Fruit fly (Drosophila melanogaster) whole organism, embryonic: Measurements from ENCODE around the gene Usp5.

Source experiments
- Aef1 ChIP-seq: fragments of 200-800 bp; sonication (Bioruptor generic); IDR thresholded peaks from 3 replicates; pipeline ENCODE4 v1.3.6; 2022; ENCODE audit warnings: missing biosample characterization, missing genetic modification characterization
- B-H1 ChIP-seq: fragments of 200-800 bp; sonication (Bioruptor generic); IDR thresholded peaks from 3 replicates; pipeline ENCODE4 v1.3.6; 2022; ENCODE audit warnings: missing biosample characterization, missing genetic modification characterization
- Bdp1 ChIP-seq: fragments of 200-800 bp; sonication (Bioruptor generic); optimal IDR thresholded peaks from 3 replicates; lab custom pipeline; 2016; ENCODE audit warnings: missing biosample characterization, missing genetic modification characterization
- BtbVII ChIP-seq: fragments of 200-800 bp; sonication (Bioruptor generic); optimal IDR thresholded peaks from 3 replicates; lab custom pipeline; 2017; ENCODE audit warnings: missing biosample characterization, mild to moderate bottlenecking, missing genetic modification characterization
- CG16779 ChIP-seq: fragments of 200-800 bp; sonication (Bioruptor generic); IDR thresholded peaks from 2 replicates; pipeline ENCODE4 v1.3.6; 2022; ENCODE audit warnings: missing biosample characterization, missing genetic modification characterization
- CG16813 ChIP-seq: fragments of 200-800 bp; sonication (Bioruptor generic); IDR thresholded peaks from 3 replicates; pipeline ENCODE4 v1.3.6; 2022; ENCODE audit warnings: missing biosample characterization, missing genetic modification characterization; ENCODE audit not compliant: partially characterized antibody
- CG17829 ChIP-seq: fragments of 200-800 bp; optimal IDR thresholded peaks from 2 replicates; lab custom pipeline; 2019; ENCODE audit warnings: missing biosample characterization, mild to moderate bottlenecking, missing genetic modification characterization, moderate library complexity
- CG1792 ChIP-seq: fragments of 200-800 bp; sonication (Bioruptor generic); optimal IDR thresholded peaks from 2 replicates; lab custom pipeline; 2016; ENCODE audit warnings: missing biosample characterization, missing genetic modification characterization
- CG1832 ChIP-seq: fragments of 200-800 bp; sonication (Bioruptor generic); optimal IDR thresholded peaks from 2 replicates; lab custom pipeline; 2017; ENCODE audit warnings: missing biosample characterization, mild to moderate bottlenecking, missing genetic modification characterization, inconsistent platforms
- CG2889 ChIP-seq: fragments of 200-800 bp; sonication (Bioruptor generic); IDR thresholded peaks from 3 replicates; pipeline ENCODE4 v1.3.6; 2022; ENCODE audit warnings: missing biosample characterization, missing genetic modification characterization
- CG30403 ChIP-seq: fragments of 200-800 bp; sonication (Bioruptor generic); optimal IDR thresholded peaks from 3 replicates; lab custom pipeline; 2016; ENCODE audit warnings: missing biosample characterization, missing genetic modification characterization
- CG30431 ChIP-seq: fragments of 200-800 bp; sonication (Bioruptor generic); optimal IDR thresholded peaks from 2 replicates; lab custom pipeline; 2017; ENCODE audit warnings: missing biosample characterization, missing genetic modification characterization
- CG32532 ChIP-seq: fragments of 200-800 bp; sonication (Bioruptor generic); IDR thresholded peaks from 2 replicates; pipeline ENCODE4 v1.3.6; 2022; ENCODE audit warnings: missing biosample characterization, missing genetic modification characterization
- CG4328 ChIP-seq: fragments of 200-800 bp; sonication (Bioruptor generic); optimal IDR thresholded peaks from 3 replicates; lab custom pipeline; 2017; ENCODE audit warnings: missing biosample characterization, missing genetic modification reagents, missing genetic modification characterization
- CG4360 ChIP-seq: fragments of 200-800 bp; sonication (Bioruptor generic); IDR thresholded peaks from 2 replicates; pipeline ENCODE4 v1.3.6; 2022; ENCODE audit warnings: missing biosample characterization, missing genetic modification characterization
- CG5245 ChIP-seq: fragments of 200-800 bp; sonication (Bioruptor generic); optimal IDR thresholded peaks from 3 replicates; lab custom pipeline; 2016; ENCODE audit warnings: missing biosample characterization, missing genetic modification characterization
- CG6689 ChIP-seq: fragments of 200-800 bp; sonication (Bioruptor generic); IDR thresholded peaks from 2 replicates; pipeline ENCODE4 v1.3.6; 2022; ENCODE audit warnings: missing biosample characterization, missing genetic modification characterization
- CG6791 ChIP-seq: fragments of 200-800 bp; sonication (Bioruptor generic); IDR thresholded peaks from 3 replicates; pipeline ENCODE4 v1.3.6; 2022; ENCODE audit warnings: missing biosample characterization, missing genetic modification characterization; ENCODE audit not compliant: partially characterized antibody
- CG7357 ChIP-seq: fragments of 200-800 bp; sonication (Bioruptor generic); IDR thresholded peaks from 3 replicates; pipeline ENCODE4 v1.3.6; 2022; ENCODE audit warnings: missing biosample characterization, missing genetic modification characterization
- CG9727 ChIP-seq: fragments of 200-800 bp; sonication (Bioruptor generic); optimal IDR thresholded peaks from 3 replicates; lab custom pipeline; 2017; ENCODE audit warnings: missing biosample characterization, mild to moderate bottlenecking, missing genetic modification characterization
- CG9797 ChIP-seq: fragments of 200-800 bp; sonication (Bioruptor generic); optimal IDR thresholded peaks from 3 replicates; lab custom pipeline; 2018; ENCODE audit warnings: missing biosample characterization, mild to moderate bottlenecking, missing genetic modification characterization
- CrebB ChIP-seq: fragments of 200-800 bp; sonication (Bioruptor generic); optimal IDR thresholded peaks from 3 replicates; lab custom pipeline; 2018; ENCODE audit warnings: missing biosample characterization, mild to moderate bottlenecking, missing genetic modification characterization
- Dfd ChIP-seq, 2 experiments: fragments of >200 bp; optimal IDR thresholded peaks; 2 replicates each; lab custom pipeline; 2017; ENCODE audit warnings: missing biosample characterization in 2 of 2, missing genetic modification characterization in 2 of 2
- Dp ChIP-seq: fragments of 200-800 bp; sonication (Bioruptor generic); optimal IDR thresholded peaks from 2 replicates; lab custom pipeline; 2018; ENCODE audit warnings: missing biosample characterization, mild to moderate bottlenecking, missing genetic modification characterization, moderate library complexity
- ERR ChIP-seq: fragments of 200-800 bp; sonication (Bioruptor generic); optimal IDR thresholded peaks from 2 replicates; lab custom pipeline; 2016; ENCODE audit warnings: missing biosample characterization, missing genetic modification characterization
- Fer2 ChIP-seq: fragments of 200-800 bp; sonication (Bioruptor generic); optimal IDR thresholded peaks from 2 replicates; lab custom pipeline; 2018; ENCODE audit warnings: missing biosample characterization, mild to moderate bottlenecking, missing genetic modification characterization, moderate library complexity
- H15 ChIP-seq: fragments of 200-800 bp; sonication (Bioruptor generic); IDR thresholded peaks from 3 replicates; pipeline ENCODE4 v1.3.6; 2022; ENCODE audit warnings: missing biosample characterization, missing genetic modification characterization
- Hmr ChIP-seq: fragments of 200-800 bp; sonication (Bioruptor generic); optimal IDR thresholded peaks from 3 replicates; lab custom pipeline; 2017; ENCODE audit warnings: mild to moderate bottlenecking, missing biosample characterization, missing genetic modification reagents, missing genetic modification characterization
- Hsf ChIP-seq: fragments of 200-800 bp; sonication (Bioruptor generic); optimal IDR thresholded peaks from 3 replicates; lab custom pipeline; 2016; ENCODE audit warnings: missing biosample characterization, missing genetic modification characterization
- Kr ChIP-seq: fragments of 200-800 bp; sonication (Bioruptor generic); optimal IDR thresholded peaks from 2 replicates; lab custom pipeline; 2017; ENCODE audit warnings: missing biosample characterization, mild to moderate bottlenecking, missing genetic modification characterization
- MTF-1 ChIP-seq: fragments of 200-800 bp; sonication (Bioruptor generic); optimal IDR thresholded peaks from 2 replicates; lab custom pipeline; 2018; ENCODE audit warnings: missing biosample characterization, mild to moderate bottlenecking, missing genetic modification characterization, borderline replicate concordance
- Med ChIP-seq: fragments of 200-800 bp; sonication (Bioruptor generic); peaks from one replicate; lab custom pipeline; 2016; ENCODE audit warnings: missing biosample characterization, missing genetic modification characterization, mild to moderate bottlenecking, inconsistent platforms, moderate library complexity
- Meics ChIP-seq: fragments of 200-800 bp; sonication (Bioruptor generic); optimal IDR thresholded peaks from 2 replicates; lab custom pipeline; 2017; ENCODE audit warnings: missing biosample characterization, mild to moderate bottlenecking, missing genetic modification characterization
- NC2β ChIP-seq: fragments of 200-800 bp; sonication (Bioruptor generic); optimal IDR thresholded peaks from 2 replicates; lab custom pipeline; 2016; ENCODE audit warnings: missing biosample characterization, missing genetic modification characterization
- NFAT ChIP-seq: fragments of 200-800 bp; sonication (Bioruptor generic); IDR thresholded peaks from 2 replicates; pipeline ENCODE4 v1.3.6; 2022; ENCODE audit warnings: missing biosample characterization, missing genetic modification characterization
- Sry-β ChIP-seq: fragments of 200-800 bp; sonication (Bioruptor generic); optimal IDR thresholded peaks from 2 replicates; lab custom pipeline; 2018; ENCODE audit warnings: missing biosample characterization, mild to moderate bottlenecking, missing genetic modification characterization, moderate library complexity
- Trl ChIP-seq, 3 experiments: fragments of >200 bp in 2 of 3; fragments of 200-800 bp in 1 of 3; sonication (Bioruptor generic) in 1 of 3; optimal IDR thresholded peaks; 2 replicates in 1 of 3; 3 replicates in 2 of 3; lab custom pipeline; 2016 to 2017; ENCODE audit warnings: missing biosample characterization in 1 of 3, missing genetic modification characterization in 1 of 3
- bigmax ChIP-seq: fragments of 200-800 bp; sonication (Bioruptor generic); optimal IDR thresholded peaks from 2 replicates; lab custom pipeline; 2018; ENCODE audit warnings: missing biosample characterization, mild to moderate bottlenecking, missing genetic modification characterization
- chif ChIP-seq, 2 experiments: fragments of 200-800 bp; sonication (Bioruptor generic); optimal IDR thresholded peaks; 3 replicates each; lab custom pipeline; 2016; ENCODE audit warnings: missing biosample characterization in 2 of 2, missing genetic modification characterization in 2 of 2
- dmrt11E ChIP-seq: fragments of 200-800 bp; sonication (Bioruptor generic); optimal IDR thresholded peaks from 3 replicates; lab custom pipeline; 2018; ENCODE audit warnings: missing biosample characterization, mild to moderate bottlenecking, missing genetic modification characterization, moderate library complexity
- dysf ChIP-seq: fragments of 200-800 bp; sonication (Bioruptor generic); IDR thresholded peaks from 3 replicates; pipeline ENCODE4 v1.3.6; 2022; ENCODE audit warnings: missing biosample characterization, missing genetic modification characterization
- ftz-f1 ChIP-seq: fragments of 200-800 bp; sonication (Bioruptor generic); optimal IDR thresholded peaks from 2 replicates; lab custom pipeline; 2016; ENCODE audit warnings: missing biosample characterization, missing genetic modification characterization
- luna ChIP-seq: fragments of 200-800 bp; sonication (Bioruptor generic); optimal IDR thresholded peaks from 2 replicates; lab custom pipeline; 2016; ENCODE audit warnings: missing biosample characterization, missing genetic modification characterization
- nerfin-2 ChIP-seq: fragments of 200-800 bp; sonication (Bioruptor generic); IDR thresholded peaks from 2 replicates; pipeline ENCODE4 v1.3.6; 2022; ENCODE audit warnings: missing biosample characterization, missing genetic modification characterization; ENCODE audit not compliant: partially characterized antibody
- pho ChIP-seq: fragments of 200-800 bp; sonication (Bioruptor generic); optimal IDR thresholded peaks from 2 replicates; lab custom pipeline; 2016; ENCODE audit warnings: missing biosample characterization, missing genetic modification characterization
- rib ChIP-seq: fragments of 200-800 bp; sonication (Bioruptor generic); IDR thresholded peaks from 2 replicates; pipeline ENCODE4 v1.3.6; 2022; ENCODE audit warnings: missing biosample characterization, missing genetic modification characterization
- sna ChIP-seq: fragments of 200-800 bp; sonication (Bioruptor generic); IDR thresholded peaks from 2 replicates; pipeline ENCODE4 v1.3.6; 2022; ENCODE audit warnings: missing biosample characterization, missing genetic modification characterization; ENCODE audit not compliant: partially characterized antibody
- stwl ChIP-seq: fragments of 200-800 bp; sonication (Bioruptor generic); optimal IDR thresholded peaks from 3 replicates; lab custom pipeline; 2018; ENCODE audit warnings: missing biosample characterization, mild to moderate bottlenecking, missing genetic modification characterization, moderate library complexity
- tna ChIP-seq: fragments of 200-800 bp; sonication (Bioruptor generic); IDR thresholded peaks from 2 replicates; pipeline ENCODE4 v1.3.6; 2022; ENCODE audit warnings: missing biosample characterization, missing genetic modification characterization; ENCODE audit not compliant: partially characterized antibody

Gene Usp5

dm6 chr3L:3178530-3179096 is 30.5 kb upstream of the Usp5 start, which contains the start of the genes MnM and Girdin (continued):
- TF ChIP-seq dmrt11E (peak; percentile 38), CG30403 (peak; percentile 87), MTF-1 (GFP tag; lab: Kevin White, UChicago) (no peak), ERR (GFP tag; lab: Kevin White, UChicago) (peak; percentile 55), NC2β (peak; percentile 51), nerfin-2 (GFP tag; lab: Robert Waterston, UW) (peak; percentile 59), CG16813 (GFP tag; lab: Robert Waterston, UW) (peak; percentile 88), H15 (GFP tag; lab: Robert Waterston, UW) (no peak), CG17829 (tag; lab: Kevin White, UChicago) (peak; percentile 71), CrebB (tag; lab: Kevin White, UChicago) (peak; percentile 12), BtbVII (GFP tag; lab: Kevin White, UChicago) (no peak), CG7357 (GFP tag; lab: Robert Waterston, UW) (no peak), NFAT (GFP tag; lab: Robert Waterston, UW) (peak; percentile 62; the same call in 1 of the 2 replicates), bigmax (no peak), CG2889 (GFP tag; lab: Robert Waterston, UW) (no peak), B-H1 (GFP tag; lab: Robert Waterston, UW) (no peak), ftz-f1 (GFP tag; lab: Kevin White, UChicago) (no peak), Meics (peak; percentile 22), rib (no peak), Hmr (peak; percentile 59), CG30431 (GFP tag; lab: Kevin White, UChicago) (peak; percentile 15), Dfd (GFP tag; optimal IDR thresholded peaks at IDR 0.05; lab: Kevin White, UChicago) (no peak), sna (GFP tag; lab: Robert Waterston, UW) (peak; percentile 88), Aef1 (0 out of 3 replicates have a peak, but pooled peaks have one; percentile 21), CG6791 (GFP tag; lab: Robert Waterston, UW) (peak; percentile 69; the same call in 1 of the 3 replicates), Med (GFP tag; lab: Kevin White, UChicago) (peak; percentile 94), CG9797 (GFP tag; lab: Kevin White, UChicago) (peak; percentile 50), stwl (tag; lab: Kevin White, UChicago) (peak; percentile 33), dysf (GFP tag; lab: Robert Waterston, UW) (peak; percentile 64; the same call in 2 of the 3 replicates), CG1792 (GFP tag; lab: Kevin White, UChicago) (peak; percentile 17), CG16779 (GFP tag; lab: Robert Waterston, UW) (no peak), Hsf (GFP tag; lab: Kevin White, UChicago) (peak; percentile 77), luna (GFP tag; lab: Kevin White, UChicago) (peak; percentile 3), Dp (GFP tag; lab: Kevin White, UChicago) (peak; percentile 84), tna (GFP tag; lab: Robert Waterston, UW) (peak; percentile 43; the same call in 1 of the 2 replicates), chif (GFP tag; optimal IDR thresholded peaks at IDR 0.05; lab: Kevin White, UChicago) (peak; percentile 37 to 74), CG6689 (GFP tag; lab: Robert Waterston, UW) (peak; percentile 42; the same call in 1 of the 2 replicates), Trl (optimal IDR thresholded peaks at IDR 0.05; lab: Kevin White, UChicago) (peak in 1 of 2 experiments; percentile 22), Trl (GFP tag; optimal IDR thresholded peaks at IDR 0.05; lab: Kevin White, UChicago) (peak; percentile 77), Fer2 (peak; percentile 24), Kr (GFP tag; lab: Kevin White, UChicago) (no peak), CG4360 (GFP tag; lab: Robert Waterston, UW) (no peak), Bdp1 (GFP tag; lab: Kevin White, UChicago) (peak; percentile 54), pho (GFP tag; lab: Kevin White, UChicago) (peak; percentile 86), CG32532 (peak; percentile 53; the same call in 1 of the 2 replicates), CG9727 (GFP tag; lab: Kevin White, UChicago) (peak; percentile 46), Sry-β (GFP tag; lab: Kevin White, UChicago) (peak; percentile 92), CG1832 (GFP tag; lab: Kevin White, UChicago) (no peak), CG5245 (GFP tag; lab: Kevin White, UChicago) (peak; percentile 55), CG4328 (GFP tag; lab: Kevin White, UChicago) (no peak)
